Worm (Caenorhabditis elegans) whole organism, L4 larva: Measurements from ENCODE around the gene F18F11.4.
A peak's percentile ranks its signal among the peaks of the same experiment; 100 is the strongest.

Source experiments
- D1046.2 ChIP-seq: fragments of 200-800 bp; sonication (Bioruptor generic); IDR thresholded peaks from 2 replicates; pipeline ENCODE4 v1.3.6; 2022; ENCODE audit warnings: missing genetic modification characterization, missing compliant biosample characterization
- F49E8.2 ChIP-seq: sonication (generic microtip); optimal IDR thresholded peaks from 2 replicates; lab custom pipeline; 2016; ENCODE audit warnings: missing compliant biosample characterization, mild to moderate bottlenecking, missing genetic modification characterization, borderline replicate concordance
- T20F7.1 ChIP-seq: fragments of 200-800 bp; sonication (Bioruptor generic); optimal IDR thresholded peaks from 2 replicates; lab custom pipeline; 2018; ENCODE audit warnings: mild to moderate bottlenecking, missing genetic modification characterization, missing compliant biosample characterization
- T26A8.4 ChIP-seq: fragments of 200-800 bp; sonication (Bioruptor generic); IDR thresholded peaks from 2 replicates; pipeline ENCODE4 v1.3.6; 2022; ENCODE audit warnings: missing genetic modification characterization, missing compliant biosample characterization
- Y48G9A.11 ChIP-seq: fragments of 200-800 bp; sonication (Bioruptor generic); IDR thresholded peaks from 2 replicates; pipeline ENCODE4 v1.3.6; 2022; ENCODE audit warnings: missing genetic modification reagents, missing genetic modification characterization, missing compliant biosample characterization
- aha-1 ChIP-seq: fragments of 150-350 bp; peaks from one replicate; lab custom pipeline; 2014; ENCODE audit warnings: missing biosample characterization, missing genetic modification characterization
- aly-2 ChIP-seq: sonication (generic microtip); optimal IDR thresholded peaks from 2 replicates; lab custom pipeline; 2018; ENCODE audit warnings: missing biosample characterization, missing genetic modification characterization
- arid-1 ChIP-seq: fragments of 200-800 bp; sonication (Bioruptor generic); conservative IDR thresholded peaks from 2 replicates; pipeline ENCODE4 v1.3.6; 2022; ENCODE audit warnings: missing genetic modification reagents, missing genetic modification characterization, missing compliant biosample characterization
- ceh-32 ChIP-seq: sonication (generic microtip); optimal IDR thresholded peaks from 2 replicates; lab custom pipeline; 2016; ENCODE audit warnings: mild to moderate bottlenecking, missing genetic modification characterization, missing compliant biosample characterization; ENCODE audit not compliant: poor library complexity
- ceh-44 ChIP-seq: fragments of 200-800 bp; sonication (Bioruptor generic); IDR thresholded peaks from 2 replicates; pipeline ENCODE4 v1.3.6; 2022; ENCODE audit warnings: missing genetic modification reagents, missing genetic modification characterization, missing compliant biosample characterization
- ces-1 ChIP-seq: fragments of 150-350 bp; sonication (generic microtip); optimal IDR thresholded peaks from 4 replicates; lab custom pipeline; 2014; ENCODE audit warnings: missing biosample characterization, missing genetic modification reagents, missing genetic modification characterization
- ctbp-1 ChIP-seq: fragments of 200-800 bp; sonication (Bioruptor generic); IDR thresholded peaks from 2 replicates; pipeline ENCODE4 v1.3.6; 2022; ENCODE audit warnings: missing genetic modification reagents, missing genetic modification characterization, missing compliant biosample characterization
- daf-16 ChIP-seq, 3 experiments: sonication (generic microtip); optimal IDR thresholded peaks; 2 replicates each; lab custom pipeline; 2016 to 2017; ENCODE audit warnings: missing genetic modification characterization in 3 of 3, missing genetic modification reagents in 3 of 3, mild to moderate bottlenecking in 2 of 3, missing compliant biosample characterization in 2 of 3, missing biosample characterization in 1 of 3, moderate library complexity in 1 of 3
- dmd-8 ChIP-seq: fragments of 200-800 bp; sonication (Bioruptor generic); IDR thresholded peaks from 2 replicates; pipeline ENCODE4 v1.3.6; 2022; ENCODE audit warnings: missing genetic modification characterization, missing compliant biosample characterization
- dve-1 ChIP-seq: sonication (generic microtip); optimal IDR thresholded peaks from 2 replicates; lab custom pipeline; 2017; ENCODE audit warnings: antibody characterized with exemption, mild to moderate bottlenecking, missing genetic modification characterization, missing compliant biosample characterization; ENCODE audit not compliant: insufficient read depth
- hif-1 ChIP-seq, 2 experiments: sonication (generic microtip); optimal IDR thresholded peaks; 2 replicates each; lab custom pipeline; 2016 to 2017; ENCODE audit warnings: missing compliant biosample characterization in 2 of 2, missing genetic modification characterization in 2 of 2, missing genetic modification reagents in 2 of 2, missing genotype in 2 of 2, mild to moderate bottlenecking in 1 of 2
- hlh-11 ChIP-seq: fragments of 200-800 bp; sonication (Bioruptor generic); optimal IDR thresholded peaks from 2 replicates; lab custom pipeline; 2018; ENCODE audit warnings: mild to moderate bottlenecking, missing genetic modification characterization, missing compliant biosample characterization
- jun-1 ChIP-seq: fragments of 150-350 bp; optimal IDR thresholded peaks from 2 replicates; lab custom pipeline; 2014; ENCODE audit warnings: missing biosample characterization, missing genetic modification reagents, missing genetic modification characterization
- lim-7 ChIP-seq: fragments of 200-800 bp; sonication (Bioruptor generic); IDR thresholded peaks from 2 replicates; pipeline ENCODE4 v1.3.6; 2022; ENCODE audit warnings: missing genetic modification characterization, missing compliant biosample characterization
- lin-13 ChIP-seq: fragments of 150-350 bp; optimal IDR thresholded peaks from 2 replicates; lab custom pipeline; 2014; ENCODE audit warnings: missing biosample characterization, missing genetic modification reagents, missing genetic modification characterization
- lin-15B ChIP-seq: fragments of 150-350 bp; sonication (generic microtip); optimal IDR thresholded peaks from 3 replicates; lab custom pipeline; 2014; ENCODE audit warnings: missing biosample characterization, missing genetic modification characterization
- lin-38 ChIP-seq: fragments of 200-800 bp; sonication (Bioruptor generic); IDR thresholded peaks from 2 replicates; pipeline ENCODE4 v1.3.6; 2022; ENCODE audit warnings: missing genetic modification reagents, missing genetic modification characterization, missing compliant biosample characterization
- lsy-2 ChIP-seq, 2 experiments: fragments of 150-350 bp in 1 of 2; sonication (generic microtip) in 1 of 2; optimal IDR thresholded peaks; 2 replicates each; lab custom pipeline; 2014 to 2017; ENCODE audit warnings: missing biosample characterization in 2 of 2, missing genetic modification characterization in 2 of 2
- mdl-1 ChIP-seq, 2 experiments: fragments of 150-350 bp in 1 of 2; sonication (generic microtip) in 1 of 2; optimal IDR thresholded peaks; 2 replicates each; lab custom pipeline; 2014 to 2017; ENCODE audit warnings: missing biosample characterization in 2 of 2, missing genetic modification characterization in 2 of 2
- mdt-29 ChIP-seq: fragments of 200-800 bp; sonication (Bioruptor generic); IDR thresholded peaks from 2 replicates; pipeline ENCODE4 v1.3.6; 2022; ENCODE audit warnings: missing genetic modification reagents, missing genetic modification characterization, missing compliant biosample characterization
- mes-2 ChIP-seq: sonication (generic microtip); optimal IDR thresholded peaks from 2 replicates; lab custom pipeline; 2016; ENCODE audit warnings: missing genotype, mild to moderate bottlenecking, missing genetic modification characterization, missing compliant biosample characterization; ENCODE audit not compliant: poor library complexity, severe bottlenecking
- mxl-3 ChIP-seq: fragments of 200-800 bp; sonication (Bioruptor generic); optimal IDR thresholded peaks from 2 replicates; lab custom pipeline; 2018; ENCODE audit warnings: mild to moderate bottlenecking, missing genetic modification characterization, missing compliant biosample characterization
- nhr-10 ChIP-seq: fragments of 150-350 bp; optimal IDR thresholded peaks from 2 replicates; lab custom pipeline; 2014; ENCODE audit warnings: missing biosample characterization, missing genetic modification characterization
- nhr-11 ChIP-seq: fragments of 150-350 bp; optimal IDR thresholded peaks from 2 replicates; lab custom pipeline; 2014; ENCODE audit warnings: missing biosample characterization, missing genetic modification characterization
- nhr-111 ChIP-seq: fragments of 200-800 bp; sonication (Bioruptor generic); optimal IDR thresholded peaks from 2 replicates; lab custom pipeline; 2018; ENCODE audit warnings: mild to moderate bottlenecking, missing genetic modification characterization, missing compliant biosample characterization
- nhr-28 ChIP-seq: fragments of 150-350 bp; optimal IDR thresholded peaks from 2 replicates; lab custom pipeline; 2014; ENCODE audit warnings: missing biosample characterization, missing genetic modification characterization
- nhr-42 ChIP-seq: fragments of 200-800 bp; sonication (Bioruptor generic); IDR thresholded peaks from 2 replicates; pipeline ENCODE4 v1.3.6; 2022; ENCODE audit warnings: missing genetic modification characterization, missing compliant biosample characterization
- nhr-6 ChIP-seq: fragments of 150-350 bp; optimal IDR thresholded peaks from 2 replicates; lab custom pipeline; 2014; ENCODE audit warnings: missing biosample characterization, missing genetic modification characterization
- nhr-77 ChIP-seq: fragments of 150-350 bp; optimal IDR thresholded peaks from 2 replicates; lab custom pipeline; 2014; ENCODE audit warnings: missing biosample characterization, missing genetic modification characterization
- pqm-1 ChIP-seq: sonication (generic microtip); optimal IDR thresholded peaks from 2 replicates; lab custom pipeline; 2017; ENCODE audit warnings: missing biosample characterization, missing genetic modification characterization
- snpc-4 ChIP-seq: fragments of 150-350 bp; optimal IDR thresholded peaks from 2 replicates; lab custom pipeline; 2014; ENCODE audit warnings: missing biosample characterization, missing genetic modification characterization
- spr-1 ChIP-seq: sonication (generic microtip); optimal IDR thresholded peaks from 2 replicates; lab custom pipeline; 2016; ENCODE audit warnings: mild to moderate bottlenecking, missing genetic modification characterization, missing compliant biosample characterization
- spr-3 ChIP-seq: fragments of 200-800 bp; sonication (Bioruptor generic); optimal IDR thresholded peaks from 2 replicates; lab custom pipeline; 2018; ENCODE audit warnings: mild to moderate bottlenecking, missing genetic modification characterization, missing compliant biosample characterization
- unc-130 ChIP-seq: sonication (generic microtip); optimal IDR thresholded peaks from 2 replicates; lab custom pipeline; 2016; ENCODE audit warnings: missing genetic modification reagents, missing genetic modification characterization, missing compliant biosample characterization
- unc-62 ChIP-seq, 3 experiments: fragments of 150-350 bp in 1 of 3; sonication (generic microtip); optimal IDR thresholded peaks in 2 of 3; peaks in 1 of 3; 1 replicate in 1 of 3; 2 replicates in 2 of 3; lab custom pipeline; 2014 to 2017; ENCODE audit warnings: missing biosample characterization in 3 of 3, missing genetic modification characterization in 3 of 3, missing genetic modification reagents in 3 of 3, missing genotype in 1 of 3
- zfp-2 ChIP-seq: sonication (generic microtip); optimal IDR thresholded peaks from 2 replicates; lab custom pipeline; 2016; ENCODE audit warnings: mild to moderate bottlenecking, missing genetic modification characterization, missing compliant biosample characterization
- zip-11 ChIP-seq: fragments of 200-800 bp; sonication (Bioruptor generic); IDR thresholded peaks from 2 replicates; pipeline ENCODE4 v1.3.6; 2022; ENCODE audit warnings: missing genetic modification characterization, missing compliant biosample characterization
- zip-2 ChIP-seq: fragments of 150-350 bp; optimal IDR thresholded peaks from 2 replicates; lab custom pipeline; 2014; ENCODE audit warnings: missing biosample characterization, missing genetic modification characterization
- ztf-11 ChIP-seq: fragments of 150-350 bp; optimal IDR thresholded peaks from 2 replicates; lab custom pipeline; 2014; ENCODE audit warnings: missing biosample characterization, missing genetic modification characterization
- ztf-7 ChIP-seq: fragments of 150-350 bp; optimal IDR thresholded peaks from 2 replicates; lab custom pipeline; 2014; ENCODE audit warnings: missing biosample characterization, missing genetic modification characterization

F18F11.4 gene

ce11 chrIV:378367-378766 is 47.7 kb downstream of the F18F11.4 start (continued):
- no peak for TF ChIP-seq lin-15B (tag; lab: Kevin White, UChicago)
- TF ChIP-seq arid-1, result no peak
- TF ChIP-seq T26A8.4 (GFP tag; lab: Robert Waterston, UW), result no peak
- no peak for TF ChIP-seq lim-7 (GFP tag; lab: Robert Waterston, UW)
- TF ChIP-seq ces-1 (GFP tag; lab: Kevin White, UChicago), result no peak
- TF ChIP-seq ztf-11 (tag; lab: Kevin White, UChicago), result no peak
- TF ChIP-seq ctbp-1 (GFP tag; lab: Robert Waterston, UW), result no peak

ce11 chrIV:378838-379237 is 48.2 kb downstream of the F18F11.4 start:
- TF ChIP-seq nhr-28 (tag; lab: Kevin White, UChicago) (no peak), unc-130 (GFP tag; lab: Kevin White, UChicago) (no peak), dmd-8 (GFP tag; lab: Robert Waterston, UW) (no peak), nhr-6 (no peak), mes-2 (tag; lab: Kevin White, UChicago) (no peak), nhr-11 (tag; lab: Kevin White, UChicago) (peak; percentile 38), mxl-3 (peak; percentile 36), aha-1 (tag; lab: Kevin White, UChicago) (no peak)

- TF ChIP-seq lin-13 (GFP tag; lab: Kevin White, UChicago) (no peak), dmd-8 (GFP tag; lab: Robert Waterston, UW) (no peak), zip-11 (GFP tag; lab: Robert Waterston, UW) (no peak), unc-130 (GFP tag; lab: Kevin White, UChicago) (peak; percentile 27), daf-16 (GFP tag; optimal IDR thresholded peaks at IDR 0.05; lab: Kevin White, UChicago) (no peak), daf-16 (tag; optimal IDR thresholded peaks at IDR 0.05; lab: Kevin White, UChicago) (peak; percentile 4), T26A8.4 (GFP tag; lab: Robert Waterston, UW) (no peak), ceh-44 (GFP tag; lab: Robert Waterston, UW) (no peak), ztf-7 (tag; lab: Kevin White, UChicago) (no peak), aha-1 (tag; lab: Kevin White, UChicago) (peak; percentile 56), ceh-32 (tag; lab: Kevin White, UChicago) (no peak), spr-1 (tag; lab: Kevin White, UChicago) (no peak), jun-1 (tag; lab: Kevin White, UChicago) (no peak), nhr-6 (no peak), nhr-42 (GFP tag; lab: Robert Waterston, UW) (no peak), lin-38 (GFP tag; lab: Robert Waterston, UW) (peak; percentile 30; the same call in 1 of the 2 replicates), snpc-4 (no peak), hlh-11 (tag; lab: Kevin White, UChicago) (no peak), lin-15B (tag; lab: Kevin White, UChicago) (no peak), Y48G9A.11 (GFP tag; lab: Robert Waterston, UW) (no peak), ces-1 (GFP tag; lab: Kevin White, UChicago) (no peak), aly-2 (tag; lab: Kevin White, UChicago) (no peak), nhr-77 (tag; lab: Kevin White, UChicago) (no peak), unc-62 (GFP tag; optimal IDR thresholded peaks at IDR 0.05 in 1 of 2; lab: Kevin White, UChicago) (peak in 1 of 2 experiments; percentile 67), unc-62 (tag; optimal IDR thresholded peaks at IDR 0.05; lab: Kevin White, UChicago) (no peak), F49E8.2 (tag; lab: Kevin White, UChicago) (peak; percentile 21), nhr-111 (GFP tag; lab: Kevin White, UChicago) (no peak)
Observed at ce11 chrIV:379605-380004, 49.0 kb downstream of the F18F11.4 start.

DNA sequence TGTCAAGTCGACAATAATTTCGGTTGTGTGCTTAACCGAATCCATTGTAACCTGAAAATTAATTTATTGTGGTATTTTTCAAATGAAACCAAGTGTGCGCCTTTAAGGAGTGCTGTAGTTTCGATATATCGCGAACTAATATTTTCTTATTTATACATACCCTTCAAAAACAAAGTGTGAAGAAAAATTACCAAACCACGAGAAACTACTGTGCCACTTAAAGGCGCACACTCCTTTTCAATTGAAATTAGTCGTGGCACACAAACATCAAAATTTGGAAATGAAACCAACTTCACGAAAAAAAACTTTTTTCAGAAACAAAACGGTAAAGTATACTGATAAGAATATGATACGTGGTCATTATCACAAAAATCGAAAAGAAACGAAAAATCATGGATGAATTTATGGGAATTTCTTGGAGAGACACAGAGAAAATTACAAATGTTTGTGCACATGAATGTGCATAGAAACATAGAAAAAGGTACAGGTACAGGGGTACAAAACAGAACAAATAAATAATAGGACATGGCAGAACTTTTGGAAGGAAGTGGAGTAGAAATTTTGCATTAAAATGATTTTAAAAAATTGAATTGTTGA is 52.6 kb downstream of the F18F11.4 start, which contains the start of gene spl-1:
Gene spl-1 (minus strand): TSS at position 51 of the 597 bp plus-strand sequence.
- TF ChIP-seq hlh-11 (tag; lab: Kevin White, UChicago) (peak; percentile 36), zfp-2 (tag; lab: Kevin White, UChicago) (no peak), ctbp-1 (GFP tag; lab: Robert Waterston, UW) (no peak), mdt-29 (GFP tag; lab: Robert Waterston, UW) (no peak), hif-1 (tag; optimal IDR thresholded peaks at IDR 0.05; lab: Kevin White, UChicago) (no peak), nhr-10 (tag; lab: Kevin White, UChicago) (no peak), pqm-1 (tag; lab: Kevin White, UChicago) (peak; percentile 63), D1046.2 (GFP tag; lab: Robert Waterston, UW) (no peak), mdl-1 (tag; optimal IDR thresholded peaks at IDR 0.05; lab: Kevin White, UChicago) (no peak), zip-2 (no peak), T20F7.1 (GFP tag; lab: Kevin White, UChicago) (peak; percentile 29), dve-1 (peak; percentile 47), nhr-28 (tag; lab: Kevin White, UChicago) (peak; percentile 83), lsy-2 (tag; optimal IDR thresholded peaks at IDR 0.05; lab: Kevin White, UChicago) (peak in 1 of 2 experiments; percentile 2), spr-3 (GFP tag; lab: Kevin White, UChicago) (no peak)
